Worm (Caenorhabditis elegans): ENCODE data around the gene mboa-1.
A peak's percentile ranks its signal among the peaks of the same experiment; 100 is the strongest.

The mboa-1 gene

ce11 chrX:16041808-16042207 lies 11.2 kb downstream of the mboa-1 start:
- no peak for TF ChIP-seq ceh-31 (tag; optimal IDR thresholded peaks at IDR 0.05)
- peak; percentile 6 for TF ChIP-seq elt-2 (tag; optimal IDR thresholded peaks at IDR 0.05)
- TF ChIP-seq ceh-30 (tag; optimal IDR thresholded peaks at IDR 0.05) = no peak

ce11 chrX:16042480-16042879 lies 11.9 kb downstream of the mboa-1 start:
- TF ChIP-seq nhr-232 (tag; optimal IDR thresholded peaks at IDR 0.05) (no peak), madf-2 (tag; optimal IDR thresholded peaks at IDR 0.05) (no peak), rnt-1 (tag; optimal IDR thresholded peaks at IDR 0.05) (no peak), ztf-16 (tag; optimal IDR thresholded peaks at IDR 0.05) (no peak), hlh-13 (GFP tag; optimal IDR thresholded peaks at IDR 0.05) (no peak), hlh-8 (tag; optimal IDR thresholded peaks at IDR 0.05) (no peak), ceh-45 (GFP tag; IDR thresholded peaks at IDR 0.05) (no peak), hlh-30 (tag; optimal IDR thresholded peaks at IDR 0.05; ENCODE audit: insufficient read depth) (no peak), lim-6 (tag; optimal IDR thresholded peaks at IDR 0.05) (no peak), zip-5 (tag; optimal IDR thresholded peaks at IDR 0.05) (no peak), lin-11 (tag; optimal IDR thresholded peaks at IDR 0.05) (no peak), sox-4 (tag; optimal IDR thresholded peaks at IDR 0.05) (no peak), pha-4 (tag; optimal IDR thresholded peaks at IDR 0.05) (no peak), F13H6.1 (tag; optimal IDR thresholded peaks at IDR 0.05) (no peak), pat-9 (tag; optimal IDR thresholded peaks at IDR 0.05) (no peak), gmeb-2 (tag; optimal IDR thresholded peaks at IDR 0.05) (no peak), pax-1 (tag; optimal IDR thresholded peaks at IDR 0.05) (no peak), elt-2 (tag; optimal IDR thresholded peaks at IDR 0.05) (no peak), ceh-30 (tag; optimal IDR thresholded peaks at IDR 0.05) (no peak)

ce11 chrX:16044325-16044724 lies 13.7 kb downstream of the mboa-1 start:
- TF ChIP-seq unc-42 (tag; optimal IDR thresholded peaks at IDR 0.05) (peak; percentile 24), pqm-1 (tag; optimal IDR thresholded peaks at IDR 0.05) (no peak), ahr-1 (tag; optimal IDR thresholded peaks at IDR 0.05) (no peak)

ce11 chrX:16046379-16046778 lies 15.8 kb downstream of the mboa-1 start:
- no peak for TF ChIP-seq nhr-11 (tag; optimal IDR thresholded peaks at IDR 0.05)
- TF ChIP-seq ceh-24 (tag; optimal IDR thresholded peaks at IDR 0.05) = no peak
- TF ChIP-seq unc-55 (GFP tag; optimal IDR thresholded peaks at IDR 0.05) = no peak
- TF ChIP-seq unc-3 (GFP tag; conservative IDR thresholded peaks at IDR 0.05) = no peak
- TF ChIP-seq unc-3 (tag; optimal IDR thresholded peaks at IDR 0.05) = no peak
- no peak for TF ChIP-seq npax-4 (tag; optimal IDR thresholded peaks at IDR 0.05)
- TF ChIP-seq rnt-1 (tag; optimal IDR thresholded peaks at IDR 0.05) = no peak
- TF ChIP-seq ceh-45 (GFP tag; IDR thresholded peaks at IDR 0.05) = no peak
- TF ChIP-seq pha-4 (tag; optimal IDR thresholded peaks at IDR 0.05) = no peak
- TF ChIP-seq tbx-2 (tag; optimal IDR thresholded peaks at IDR 0.05) = no peak
- TF ChIP-seq pat-9 (tag; optimal IDR thresholded peaks at IDR 0.05) = no peak
- no peak for TF ChIP-seq ceh-34 (tag; optimal IDR thresholded peaks at IDR 0.05)
- TF ChIP-seq sox-2 (GFP tag; IDR thresholded peaks at IDR 0.05) = no peak

- TF ChIP-seq ceh-34 (tag; optimal IDR thresholded peaks at IDR 0.05) (no peak), hlh-6 (tag; optimal IDR thresholded peaks at IDR 0.05) (no peak), ceh-9 (tag; optimal IDR thresholded peaks at IDR 0.05) (no peak), Y22D7AL.16 (tag; optimal IDR thresholded peaks at IDR 0.05) (no peak), tbx-2 (tag; optimal IDR thresholded peaks at IDR 0.05) (no peak), zip-5 (tag; optimal IDR thresholded peaks at IDR 0.05) (no peak), K02D7.2 (tag; optimal IDR thresholded peaks at IDR 0.05) (no peak), sdc-2 (tag; optimal IDR thresholded peaks at IDR 0.05) (no peak), ceh-31 (tag; optimal IDR thresholded peaks at IDR 0.05) (no peak), che-1 (tag; optimal IDR thresholded peaks at IDR 0.05) (no peak), pag-3 (tag; optimal IDR thresholded peaks at IDR 0.05; ENCODE audit: borderline replicate concordance) (no peak), unc-55 (GFP tag; optimal IDR thresholded peaks at IDR 0.05) (no peak), dmd-4 (tag; optimal IDR thresholded peaks at IDR 0.05; ENCODE audit: borderline replicate concordance) (no peak), ama-1 (optimal IDR thresholded peaks at IDR 0.05) (no peak), T23F11.4 (GFP tag; optimal IDR thresholded peaks at IDR 0.05) (no peak)
Observed at ce11 chrX:16049573-16049972, 19.0 kb downstream of the mboa-1 start, which contains the start of gene cpd-2. Gene cpd-2, plus strand, starts transcription at chrX:16049873.
